Worm (Caenorhabditis elegans) whole organism, L3 larva: ENCODE results near the gene srlf-30.

Experiments
- R02D3.7 ChIP-seq: fragments of 150-350 bp; optimal IDR thresholded peaks from 2 replicates; lab custom pipeline; 2014; ENCODE audit warnings: missing biosample characterization, missing genetic modification characterization
- ZK546.5 ChIP-seq: sonication (generic microtip); optimal IDR thresholded peaks from 2 replicates; lab custom pipeline; 2017; ENCODE audit warnings: missing biosample characterization, missing genetic modification characterization
- aly-2 ChIP-seq: fragments of 150-350 bp; optimal IDR thresholded peaks from 2 replicates; lab custom pipeline; 2014; ENCODE audit warnings: missing biosample characterization, missing genetic modification characterization
- ama-1 ChIP-seq: fragments of 150-350 bp; optimal IDR thresholded peaks from 2 replicates; lab custom pipeline; 2018
- ceh-16 ChIP-seq: sonication (generic microtip); optimal IDR thresholded peaks from 2 replicates; lab custom pipeline; 2017; ENCODE audit warnings: missing biosample characterization, missing genetic modification characterization
- ceh-28 ChIP-seq: fragments of 150-350 bp; optimal IDR thresholded peaks from 2 replicates; lab custom pipeline; 2014; ENCODE audit warnings: missing biosample characterization, missing genetic modification reagents, missing genetic modification characterization
- ceh-82 ChIP-seq: fragments of 150-350 bp; optimal IDR thresholded peaks from 2 replicates; lab custom pipeline; 2014; ENCODE audit warnings: missing biosample characterization, missing genetic modification characterization
- ceh-9 ChIP-seq: sonication (generic microtip); optimal IDR thresholded peaks from 2 replicates; lab custom pipeline; 2018; ENCODE audit warnings: missing biosample characterization, missing genetic modification characterization
- daf-12 ChIP-seq: fragments of 150-350 bp; optimal IDR thresholded peaks from 2 replicates; lab custom pipeline; 2014; ENCODE audit warnings: missing biosample characterization, missing genetic modification reagents, missing genetic modification characterization
- egl-27 ChIP-seq: sonication (generic microtip); optimal IDR thresholded peaks from 4 replicates; lab custom pipeline; 2017; ENCODE audit warnings: missing biosample characterization, missing genetic modification reagents, missing genetic modification characterization
- egl-5 ChIP-seq: fragments of 150-350 bp; optimal IDR thresholded peaks from 2 replicates; lab custom pipeline; 2017; ENCODE audit warnings: missing biosample characterization, missing genetic modification reagents, missing genetic modification characterization, inconsistent platforms
- elt-2 ChIP-seq: sonication (generic microtip); optimal IDR thresholded peaks from 2 replicates; lab custom pipeline; 2016; ENCODE audit warnings: missing genetic modification reagents, mild to moderate bottlenecking, missing genetic modification characterization, missing compliant biosample characterization
- elt-3 ChIP-seq, 3 experiments: fragments of 150-350 bp in 1 of 3; sonication (generic microtip) in 2 of 3; optimal IDR thresholded peaks; 2 replicates in 2 of 3; 4 replicates in 1 of 3; lab custom pipeline; 2014 to 2017; ENCODE audit warnings: missing biosample characterization in 3 of 3, missing genetic modification characterization in 3 of 3
- eor-1 ChIP-seq, 2 experiments: fragments of 150-350 bp; optimal IDR thresholded peaks; 2 replicates each; lab custom pipeline; 2014 to 2018; ENCODE audit warnings: missing biosample characterization in 2 of 2, missing genetic modification characterization in 2 of 2
- fkh-10 ChIP-seq: sonication (generic microtip); optimal IDR thresholded peaks from 2 replicates; lab custom pipeline; 2017; ENCODE audit warnings: missing biosample characterization, missing genetic modification reagents, missing genetic modification characterization
- fkh-2 ChIP-seq: fragments of 150-350 bp; optimal IDR thresholded peaks from 2 replicates; lab custom pipeline; 2014; ENCODE audit warnings: missing biosample characterization, missing genetic modification reagents, missing genetic modification characterization
- fos-1 ChIP-seq: fragments of 150-350 bp; optimal IDR thresholded peaks from 2 replicates; lab custom pipeline; 2014; ENCODE audit warnings: missing biosample characterization, missing genetic modification characterization
- hmg-11 ChIP-seq: sonication (generic microtip); optimal IDR thresholded peaks from 2 replicates; lab custom pipeline; 2016; ENCODE audit warnings: missing genetic modification characterization, missing compliant biosample characterization
- jun-1 ChIP-seq: fragments of 150-350 bp; optimal IDR thresholded peaks from 2 replicates; lab custom pipeline; 2014; ENCODE audit warnings: missing biosample characterization, missing genetic modification reagents, missing genetic modification characterization
- lin-15B ChIP-seq: fragments of 150-350 bp; optimal IDR thresholded peaks from 2 replicates; lab custom pipeline; 2014; ENCODE audit warnings: missing biosample characterization, missing genetic modification characterization
- lin-39 ChIP-seq: fragments of 150-350 bp; optimal IDR thresholded peaks from 2 replicates; lab custom pipeline; 2018; ENCODE audit warnings: missing biosample characterization, missing genetic modification reagents, missing genetic modification characterization
- lsy-12 ChIP-seq: sonication (generic microtip); optimal IDR thresholded peaks from 2 replicates; lab custom pipeline; 2016; ENCODE audit warnings: mild to moderate bottlenecking, missing genetic modification characterization, missing compliant biosample characterization
- mdl-1 ChIP-seq: fragments of 150-350 bp; optimal IDR thresholded peaks from 2 replicates; lab custom pipeline; 2014; ENCODE audit warnings: missing biosample characterization, missing genetic modification characterization
- mml-1 ChIP-seq: fragments of 150-350 bp; sonication (generic microtip); optimal IDR thresholded peaks from 3 replicates; lab custom pipeline; 2014; ENCODE audit warnings: missing biosample characterization, missing genetic modification characterization
- nfya-1 ChIP-seq: sonication (generic microtip); optimal IDR thresholded peaks from 2 replicates; lab custom pipeline; 2017; ENCODE audit warnings: missing genetic modification characterization, mild to moderate bottlenecking, missing compliant biosample characterization, antibody characterized with exemption, moderate library complexity; ENCODE audit not compliant: insufficient read depth
- nhr-11 ChIP-seq: fragments of 150-350 bp; optimal IDR thresholded peaks from 2 replicates; lab custom pipeline; 2014; ENCODE audit warnings: missing biosample characterization, missing genetic modification characterization
- nhr-12 ChIP-seq: fragments of 150-350 bp; optimal IDR thresholded peaks from 2 replicates; lab custom pipeline; 2014; ENCODE audit warnings: missing biosample characterization, missing genetic modification characterization
- nhr-23 ChIP-seq: fragments of 150-350 bp; optimal IDR thresholded peaks from 2 replicates; lab custom pipeline; 2014; ENCODE audit warnings: missing biosample characterization, missing genetic modification reagents, missing genetic modification characterization
- nhr-237 ChIP-seq: fragments of 150-350 bp; optimal IDR thresholded peaks from 2 replicates; lab custom pipeline; 2014; ENCODE audit warnings: missing biosample characterization, missing genetic modification characterization
- nhr-25 ChIP-seq: sonication (generic microtip); optimal IDR thresholded peaks from 2 replicates; lab custom pipeline; 2017; ENCODE audit warnings: missing biosample characterization, missing genetic modification characterization
- nhr-28 ChIP-seq: fragments of 150-350 bp; optimal IDR thresholded peaks from 2 replicates; lab custom pipeline; 2014; ENCODE audit warnings: missing biosample characterization, missing genetic modification characterization
- nhr-43 ChIP-seq: sonication (generic microtip); optimal IDR thresholded peaks from 2 replicates; lab custom pipeline; 2016; ENCODE audit warnings: mild to moderate bottlenecking, missing genetic modification characterization, missing compliant biosample characterization; ENCODE audit not compliant: poor library complexity, severe bottlenecking
- nhr-67 ChIP-seq: fragments of 150-350 bp; optimal IDR thresholded peaks from 2 replicates; lab custom pipeline; 2014; ENCODE audit warnings: missing biosample characterization, missing genetic modification characterization
- nhr-76 ChIP-seq: fragments of 150-350 bp; sonication (generic microtip); optimal IDR thresholded peaks from 5 replicates; lab custom pipeline; 2014; ENCODE audit warnings: missing biosample characterization, missing genetic modification characterization
- nhr-77 ChIP-seq: fragments of 150-350 bp; optimal IDR thresholded peaks from 2 replicates; lab custom pipeline; 2014; ENCODE audit warnings: missing biosample characterization, missing genetic modification characterization
- pha-4 ChIP-seq: fragments of 150-350 bp; optimal IDR thresholded peaks from 2 replicates; lab custom pipeline; 2014; ENCODE audit warnings: missing biosample characterization, missing genetic modification reagents, missing genetic modification characterization
- pqm-1 ChIP-seq: fragments of 150-350 bp; optimal IDR thresholded peaks from 2 replicates; lab custom pipeline; 2017; ENCODE audit warnings: missing biosample characterization, missing genetic modification characterization, inconsistent platforms
- sea-2 ChIP-seq: fragments of 150-350 bp; sonication (generic microtip); optimal IDR thresholded peaks from 4 replicates; lab custom pipeline; 2014; ENCODE audit warnings: missing biosample characterization, missing genetic modification reagents, missing genetic modification characterization
- skn-1 ChIP-seq: fragments of 150-350 bp; optimal IDR thresholded peaks from 2 replicates; lab custom pipeline; 2014; ENCODE audit warnings: missing biosample characterization, missing genetic modification characterization
- tbx-2 ChIP-seq: sonication (generic microtip); optimal IDR thresholded peaks from 2 replicates; lab custom pipeline; 2016; ENCODE audit warnings: mild to moderate bottlenecking, missing genetic modification characterization, missing compliant biosample characterization
- unc-39 ChIP-seq: sonication (generic microtip); optimal IDR thresholded peaks from 4 replicates; lab custom pipeline; 2017; ENCODE audit warnings: missing biosample characterization, missing genetic modification characterization
- unc-62 ChIP-seq: fragments of 150-350 bp; sonication (generic microtip); optimal IDR thresholded peaks from 4 replicates; lab custom pipeline; 2014; ENCODE audit warnings: missing biosample characterization, missing genetic modification reagents, missing genetic modification characterization
- zag-1 ChIP-seq: fragments of 150-350 bp; optimal IDR thresholded peaks from 2 replicates; lab custom pipeline; 2014; ENCODE audit warnings: missing biosample characterization, missing genetic modification characterization
- ztf-11 ChIP-seq: fragments of 150-350 bp; optimal IDR thresholded peaks from 2 replicates; lab custom pipeline; 2014; ENCODE audit warnings: missing biosample characterization, missing genetic modification characterization
- ztf-4 ChIP-seq: fragments of 150-350 bp; optimal IDR thresholded peaks from 2 replicates; lab custom pipeline; 2014; ENCODE audit warnings: missing biosample characterization, missing genetic modification characterization

Gene srlf-30

ce11 chrIV:10933777-10934546 is 33.8 kb downstream of the srlf-30 start:
- TF ChIP-seq nhr-67 (no peak), ama-1 (lab: Kevin White, UChicago) (peak; percentile 90), unc-39 (tag; lab: Kevin White, UChicago) (no peak), fos-1 (no peak), lin-39 (tag; lab: Kevin White, UChicago) (no peak), lsy-12 (tag; lab: Kevin White, UChicago) (peak; percentile 26), elt-2 (tag; lab: Kevin White, UChicago) (peak; percentile 47), elt-3 (tag; optimal IDR thresholded peaks at IDR 0.05; lab: Kevin White, UChicago) (no peak), fkh-2 (tag; lab: Kevin White, UChicago) (no peak), fkh-10 (no peak), mml-1 (tag; lab: Kevin White, UChicago) (no peak), nhr-76 (tag; lab: Kevin White, UChicago) (no peak), tbx-2 (tag; lab: Kevin White, UChicago) (no peak), zag-1 (no peak), egl-27 (no peak), nfya-1 (tag; lab: Kevin White, UChicago) (no peak), eor-1 (tag; optimal IDR thresholded peaks at IDR 0.05; lab: Kevin White, UChicago) (no peak), sea-2 (no peak), ceh-28 (tag; lab: Kevin White, UChicago) (no peak), nhr-43 (tag; lab: Kevin White, UChicago) (peak; percentile 32), hmg-11 (tag; lab: Kevin White, UChicago) (no peak), aly-2 (no peak), ztf-4 (tag; lab: Kevin White, UChicago) (no peak)

- peak; percentile 68 for TF ChIP-seq ama-1 (lab: Kevin White, UChicago)
- TF ChIP-seq nhr-67 = no peak
These were observed 34.6 kb downstream of the srlf-30 start for ce11 chrIV:10934786-10935185.

- TF ChIP-seq nhr-11 (tag; lab: Kevin White, UChicago) = no peak
- peak; percentile 81 for TF ChIP-seq mml-1 (tag; lab: Kevin White, UChicago)
- peak; percentile 57 for TF ChIP-seq unc-62
- TF ChIP-seq nhr-23 (tag; lab: Kevin White, UChicago) = peak; percentile 80
- TF ChIP-seq elt-3 (tag; optimal IDR thresholded peaks at IDR 0.05; lab: Kevin White, UChicago) = peak in 1 of 3 experiments; percentile 17
- TF ChIP-seq daf-12 (tag; lab: Kevin White, UChicago) = no peak
- no peak for TF ChIP-seq ceh-9 (tag; lab: Kevin White, UChicago)
- peak in 1 of 2 experiments; percentile 32 for TF ChIP-seq eor-1 (tag; optimal IDR thresholded peaks at IDR 0.05; lab: Kevin White, UChicago)
- TF ChIP-seq ceh-28 (tag; lab: Kevin White, UChicago) = peak; percentile 65
- peak; percentile 43 for TF ChIP-seq lin-39 (tag; lab: Kevin White, UChicago)
- no peak for TF ChIP-seq fkh-10
- peak; percentile 75 for TF ChIP-seq jun-1 (tag; lab: Kevin White, UChicago)
- TF ChIP-seq hmg-11 (tag; lab: Kevin White, UChicago) = no peak
- no peak for TF ChIP-seq nhr-12 (tag; lab: Kevin White, UChicago)
- TF ChIP-seq fos-1 = no peak
- TF ChIP-seq nhr-77 (tag; lab: Kevin White, UChicago) = no peak
- TF ChIP-seq unc-39 (tag; lab: Kevin White, UChicago) = no peak
- TF ChIP-seq skn-1 (tag; lab: Kevin White, UChicago) = no peak
- TF ChIP-seq ceh-82 (tag; lab: Kevin White, UChicago) = no peak
- peak; percentile 59 for TF ChIP-seq elt-2 (tag; lab: Kevin White, UChicago)
- no peak for TF ChIP-seq nhr-76 (tag; lab: Kevin White, UChicago)
- peak; percentile 56 for TF ChIP-seq tbx-2 (tag; lab: Kevin White, UChicago)
- TF ChIP-seq pha-4 (tag; lab: Kevin White, UChicago) = peak; percentile 63
- peak; percentile 64 for TF ChIP-seq pqm-1
- TF ChIP-seq aly-2 = no peak
- TF ChIP-seq nhr-43 (tag; lab: Kevin White, UChicago) = peak; percentile 40
- peak; percentile 90 for TF ChIP-seq lsy-12 (tag; lab: Kevin White, UChicago)
- peak; percentile 80 for TF ChIP-seq ama-1 (lab: Kevin White, UChicago)
- TF ChIP-seq sea-2 = no peak
- peak; percentile 65 for TF ChIP-seq ztf-4 (tag; lab: Kevin White, UChicago)
- peak; percentile 90 for TF ChIP-seq nfya-1 (tag; lab: Kevin White, UChicago)
- TF ChIP-seq nhr-67 = no peak
- TF ChIP-seq nhr-237 (tag; lab: Kevin White, UChicago) = no peak
- TF ChIP-seq lin-15B (tag; lab: Kevin White, UChicago) = peak; percentile 26
- TF ChIP-seq ceh-16 (tag; lab: Kevin White, UChicago) = no peak
- TF ChIP-seq ztf-11 = no peak
- TF ChIP-seq ZK546.5 = no peak
- peak; percentile 40 for TF ChIP-seq nhr-25 (tag; lab: Kevin White, UChicago)
- peak; percentile 95 for TF ChIP-seq egl-5 (tag; lab: Kevin White, UChicago)
- no peak for TF ChIP-seq nhr-28
- peak; percentile 53 for TF ChIP-seq egl-27
- no peak for TF ChIP-seq zag-1
- TF ChIP-seq mdl-1 (tag; lab: Kevin White, UChicago) = peak; percentile 60
- TF ChIP-seq R02D3.7 (tag; lab: Kevin White, UChicago) = no peak
These were observed 35.2 kb downstream of the srlf-30 start for ce11 chrIV:10935336-10935735.
